Worm (Caenorhabditis elegans) whole organism, L4 larva: ENCODE measurements around the gene srbc-58.

Experiments
- D1046.2 ChIP-seq: fragments of 200-800 bp; sonication (Bioruptor generic); IDR thresholded peaks from 2 replicates; pipeline ENCODE4 v1.3.6; 2022; ENCODE audit warnings: missing genetic modification characterization, missing compliant biosample characterization
- F10B5.3 ChIP-seq: sonication (generic microtip); optimal IDR thresholded peaks from 2 replicates; lab custom pipeline; 2016; ENCODE audit warnings: mild to moderate bottlenecking, missing genetic modification characterization, missing compliant biosample characterization
- F26F4.8 ChIP-seq: fragments of 200-800 bp; sonication (Bioruptor generic); conservative IDR thresholded peaks from 2 replicates; pipeline ENCODE4 v1.3.6; 2022; ENCODE audit warnings: missing genetic modification characterization, missing compliant biosample characterization
- F37D6.2 ChIP-seq: sonication (generic microtip); optimal IDR thresholded peaks from 2 replicates; lab custom pipeline; 2016; ENCODE audit warnings: mild to moderate bottlenecking, missing genetic modification characterization, missing compliant biosample characterization
- R02D3.7 ChIP-seq: fragments of 150-350 bp; sonication (generic microtip); optimal IDR thresholded peaks from 3 replicates; lab custom pipeline; 2014; ENCODE audit warnings: missing biosample characterization, missing genetic modification characterization
- Y105C5A.15 ChIP-seq: fragments of 200-800 bp; sonication (Bioruptor generic); IDR thresholded peaks from 2 replicates; pipeline ENCODE4 v1.3.6; 2022; ENCODE audit warnings: missing genetic modification characterization, missing compliant biosample characterization
- Y75B8A.6 ChIP-seq: fragments of 200-800 bp; sonication (Bioruptor generic); IDR thresholded peaks from 2 replicates; pipeline ENCODE4 v1.3.6; 2022; ENCODE audit warnings: missing genetic modification reagents, missing genetic modification characterization, missing compliant biosample characterization
- ama-1 ChIP-seq: fragments of 150-350 bp; optimal IDR thresholded peaks from 2 replicates; lab custom pipeline; 2014; ENCODE audit warnings: inconsistent platforms, mixed read lengths
- attf-4 ChIP-seq: sonication (generic microtip); optimal IDR thresholded peaks from 3 replicates; lab custom pipeline; 2017; ENCODE audit warnings: missing biosample characterization, missing genetic modification characterization
- ceh-20 ChIP-seq: fragments of 200-800 bp; sonication (Bioruptor generic); IDR thresholded peaks from 2 replicates; pipeline ENCODE4 v1.3.6; 2022; ENCODE audit warnings: missing genetic modification reagents, missing genetic modification characterization, missing compliant biosample characterization
- ceh-62 ChIP-seq: sonication (generic microtip); optimal IDR thresholded peaks from 2 replicates; lab custom pipeline; 2017; ENCODE audit warnings: missing biosample characterization, missing genetic modification characterization
- ces-1 ChIP-seq: fragments of 150-350 bp; sonication (generic microtip); optimal IDR thresholded peaks from 4 replicates; lab custom pipeline; 2014; ENCODE audit warnings: missing biosample characterization, missing genetic modification reagents, missing genetic modification characterization
- cey-2 ChIP-seq: sonication (generic microtip); optimal IDR thresholded peaks from 3 replicates; lab custom pipeline; 2017; ENCODE audit warnings: missing genetic modification characterization, mild to moderate bottlenecking, missing compliant biosample characterization, antibody characterized with exemption, borderline replicate concordance; ENCODE audit not compliant: insufficient read depth
- daf-16 ChIP-seq, 3 experiments: sonication (generic microtip); optimal IDR thresholded peaks; 2 replicates each; lab custom pipeline; 2016 to 2017; ENCODE audit warnings: missing genetic modification characterization in 3 of 3, missing genetic modification reagents in 3 of 3, mild to moderate bottlenecking in 2 of 3, missing compliant biosample characterization in 2 of 3, missing biosample characterization in 1 of 3, moderate library complexity in 1 of 3
- daf-8 ChIP-seq: fragments of 200-800 bp; sonication (Bioruptor generic); IDR thresholded peaks from 2 replicates; pipeline ENCODE4 v1.3.6; 2022; ENCODE audit warnings: missing genetic modification characterization, missing compliant biosample characterization
- dmd-8 ChIP-seq: fragments of 200-800 bp; sonication (Bioruptor generic); IDR thresholded peaks from 2 replicates; pipeline ENCODE4 v1.3.6; 2022; ENCODE audit warnings: missing genetic modification characterization, missing compliant biosample characterization
- dmd-9 ChIP-seq: fragments of 200-800 bp; sonication (Bioruptor generic); IDR thresholded peaks from 2 replicates; pipeline ENCODE4 v1.3.6; 2022; ENCODE audit warnings: missing genetic modification reagents, missing genetic modification characterization, missing compliant biosample characterization
- duxl-1 ChIP-seq: sonication (generic microtip); optimal IDR thresholded peaks from 2 replicates; lab custom pipeline; 2016; ENCODE audit warnings: mild to moderate bottlenecking, missing genetic modification characterization, moderate library complexity, missing compliant biosample characterization; ENCODE audit not compliant: poor library complexity
- egl-27 ChIP-seq: sonication (generic microtip); optimal IDR thresholded peaks from 3 replicates; lab custom pipeline; 2017; ENCODE audit warnings: missing biosample characterization, missing genetic modification reagents, missing genetic modification characterization
- fkh-10 ChIP-seq: fragments of 150-350 bp; optimal IDR thresholded peaks from 2 replicates; lab custom pipeline; 2014; ENCODE audit warnings: missing biosample characterization, missing genetic modification reagents, missing genetic modification characterization
- hlh-11 ChIP-seq: fragments of 200-800 bp; sonication (Bioruptor generic); optimal IDR thresholded peaks from 2 replicates; lab custom pipeline; 2018; ENCODE audit warnings: mild to moderate bottlenecking, missing genetic modification characterization, missing compliant biosample characterization
- jun-1 ChIP-seq: fragments of 150-350 bp; optimal IDR thresholded peaks from 2 replicates; lab custom pipeline; 2014; ENCODE audit warnings: missing biosample characterization, missing genetic modification reagents, missing genetic modification characterization
- lin-13 ChIP-seq: fragments of 150-350 bp; optimal IDR thresholded peaks from 2 replicates; lab custom pipeline; 2014; ENCODE audit warnings: missing biosample characterization, missing genetic modification reagents, missing genetic modification characterization
- lir-3 ChIP-seq: sonication (generic microtip); optimal IDR thresholded peaks from 2 replicates; lab custom pipeline; 2016; ENCODE audit warnings: mild to moderate bottlenecking, missing genetic modification characterization, missing compliant biosample characterization
- lsy-2 ChIP-seq, 2 experiments: fragments of 150-350 bp in 1 of 2; sonication (generic microtip) in 1 of 2; optimal IDR thresholded peaks; 2 replicates each; lab custom pipeline; 2014 to 2017; ENCODE audit warnings: missing biosample characterization in 2 of 2, missing genetic modification characterization in 2 of 2
- madf-5 ChIP-seq, 2 experiments: fragments of 200-800 bp; sonication (Bioruptor generic); IDR thresholded peaks; 2 replicates each; pipeline ENCODE4 v1.3.6; 2022; ENCODE audit warnings: missing compliant biosample characterization in 2 of 2, missing genetic modification characterization in 2 of 2
- mdl-1 ChIP-seq, 2 experiments: fragments of 150-350 bp in 1 of 2; sonication (generic microtip) in 1 of 2; optimal IDR thresholded peaks; 2 replicates each; lab custom pipeline; 2014 to 2017; ENCODE audit warnings: missing biosample characterization in 2 of 2, missing genetic modification characterization in 2 of 2
- mdt-29 ChIP-seq: fragments of 200-800 bp; sonication (Bioruptor generic); IDR thresholded peaks from 2 replicates; pipeline ENCODE4 v1.3.6; 2022; ENCODE audit warnings: missing genetic modification reagents, missing genetic modification characterization, missing compliant biosample characterization
- nhr-11 ChIP-seq: fragments of 150-350 bp; optimal IDR thresholded peaks from 2 replicates; lab custom pipeline; 2014; ENCODE audit warnings: missing biosample characterization, missing genetic modification characterization
- nhr-28 ChIP-seq: fragments of 150-350 bp; optimal IDR thresholded peaks from 2 replicates; lab custom pipeline; 2014; ENCODE audit warnings: missing biosample characterization, missing genetic modification characterization
- nhr-41 ChIP-seq: fragments of 200-800 bp; sonication (Bioruptor generic); IDR thresholded peaks from 2 replicates; pipeline ENCODE4 v1.3.6; 2022; ENCODE audit warnings: missing genetic modification reagents, missing genetic modification characterization, missing compliant biosample characterization
- nhr-48 ChIP-seq: sonication (generic microtip); optimal IDR thresholded peaks from 2 replicates; lab custom pipeline; 2016; ENCODE audit warnings: mild to moderate bottlenecking, missing genetic modification characterization, missing compliant biosample characterization
- pqm-1 ChIP-seq: sonication (generic microtip); optimal IDR thresholded peaks from 2 replicates; lab custom pipeline; 2017; ENCODE audit warnings: missing biosample characterization, missing genetic modification characterization
- spr-1 ChIP-seq: sonication (generic microtip); optimal IDR thresholded peaks from 2 replicates; lab custom pipeline; 2016; ENCODE audit warnings: mild to moderate bottlenecking, missing genetic modification characterization, missing compliant biosample characterization
- unc-39 ChIP-seq: sonication (generic microtip); optimal IDR thresholded peaks from 2 replicates; lab custom pipeline; 2017; ENCODE audit warnings: missing biosample characterization, missing genetic modification characterization
- unc-62 ChIP-seq, 3 experiments: fragments of 150-350 bp in 1 of 3; sonication (generic microtip); optimal IDR thresholded peaks in 2 of 3; peaks in 1 of 3; 1 replicate in 1 of 3; 2 replicates in 2 of 3; lab custom pipeline; 2014 to 2017; ENCODE audit warnings: missing biosample characterization in 3 of 3, missing genetic modification characterization in 3 of 3, missing genetic modification reagents in 3 of 3, missing genotype in 1 of 3
- zag-1 ChIP-seq: fragments of 150-350 bp; optimal IDR thresholded peaks from 2 replicates; lab custom pipeline; 2014; ENCODE audit warnings: missing biosample characterization, missing genetic modification characterization
- zfp-2 ChIP-seq: sonication (generic microtip); optimal IDR thresholded peaks from 2 replicates; lab custom pipeline; 2016; ENCODE audit warnings: mild to moderate bottlenecking, missing genetic modification characterization, missing compliant biosample characterization
- zip-11 ChIP-seq: fragments of 200-800 bp; sonication (Bioruptor generic); IDR thresholded peaks from 2 replicates; pipeline ENCODE4 v1.3.6; 2022; ENCODE audit warnings: missing genetic modification characterization, missing compliant biosample characterization
- ztf-11 ChIP-seq: fragments of 150-350 bp; optimal IDR thresholded peaks from 2 replicates; lab custom pipeline; 2014; ENCODE audit warnings: missing biosample characterization, missing genetic modification characterization
- ztf-7 ChIP-seq: fragments of 150-350 bp; optimal IDR thresholded peaks from 2 replicates; lab custom pipeline; 2014; ENCODE audit warnings: missing biosample characterization, missing genetic modification characterization

srbc-58 gene

DNA sequence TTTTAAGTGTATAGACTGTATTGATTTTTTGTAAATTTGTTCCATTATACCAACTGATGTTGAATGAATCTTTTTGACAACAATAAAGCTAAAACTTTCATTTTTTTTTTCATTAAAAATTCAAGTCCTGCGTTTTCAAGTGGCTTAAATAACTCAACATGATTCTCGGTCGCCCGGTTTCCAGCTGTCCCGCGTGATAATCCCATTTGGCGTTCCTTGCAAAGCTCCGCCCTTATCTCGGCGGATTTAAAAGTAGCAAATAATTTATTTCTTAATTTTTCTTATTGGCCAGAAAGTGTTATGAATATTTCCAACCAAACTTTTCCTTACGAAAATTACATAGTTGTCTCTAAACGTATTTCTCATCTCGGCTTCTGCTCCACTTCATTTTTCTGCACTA, 18.6 kb upstream of the srbc-58 start, which contains the start of gene str-20:
Gene str-20, plus strand, starts transcription at position 301 of the 400 bp plus-strand sequence.
- TF ChIP-seq pqm-1 = no peak
- TF ChIP-seq Y105C5A.15 (GFP tag; lab: Robert Waterston, UW) = no peak
- no peak for TF ChIP-seq mdl-1 (tag; optimal IDR thresholded peaks at IDR 0.05; lab: Kevin White, UChicago)
- TF ChIP-seq duxl-1 = no peak
- TF ChIP-seq lin-13 (GFP tag; lab: Kevin White, UChicago) = no peak
- no peak for TF ChIP-seq daf-16 (GFP tag; optimal IDR thresholded peaks at IDR 0.05; lab: Kevin White, UChicago)
- no peak for TF ChIP-seq daf-16 (tag; optimal IDR thresholded peaks at IDR 0.05; lab: Kevin White, UChicago)
- no peak for TF ChIP-seq lsy-2 (tag; optimal IDR thresholded peaks at IDR 0.05; lab: Kevin White, UChicago)
- TF ChIP-seq unc-62 (GFP tag; optimal IDR thresholded peaks at IDR 0.05 in 1 of 2; lab: Kevin White, UChicago) = no peak
- TF ChIP-seq unc-62 (tag; optimal IDR thresholded peaks at IDR 0.05; lab: Kevin White, UChicago) = no peak
- no peak for TF ChIP-seq mdt-29 (GFP tag; lab: Robert Waterston, UW)
- no peak for TF ChIP-seq nhr-28 (tag; lab: Kevin White, UChicago)
- TF ChIP-seq cey-2 (tag; lab: Kevin White, UChicago) = no peak

DNA sequence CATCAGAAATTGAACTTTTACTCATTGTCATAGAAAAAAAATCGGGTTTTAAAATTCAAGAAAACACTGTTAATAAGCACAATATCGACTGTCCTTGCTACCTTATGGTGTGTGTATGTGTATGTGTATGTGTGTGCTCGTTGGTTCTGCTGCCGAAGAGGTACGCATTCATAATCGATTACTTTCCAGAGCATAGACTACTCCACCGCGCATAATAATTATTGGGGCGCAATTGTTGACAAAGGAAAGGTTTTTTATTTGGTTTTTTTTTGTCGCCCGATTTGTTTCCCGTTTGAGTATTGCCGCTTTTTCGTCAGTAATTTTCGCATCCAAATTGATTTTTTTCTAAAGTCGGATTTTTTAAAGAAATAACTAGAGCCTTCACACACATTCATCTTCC, 13.6 kb upstream of the srbc-58 start, which contains the start of gene C05E4.15:
Gene C05E4.15, minus strand, starts transcription at position 101 of the 400 bp plus-strand sequence.
- TF ChIP-seq ama-1 (lab: Kevin White, UChicago) (no peak), daf-8 (GFP tag; lab: Robert Waterston, UW) (no peak), lsy-2 (tag; optimal IDR thresholded peaks at IDR 0.05; lab: Kevin White, UChicago) (no peak), nhr-28 (tag; lab: Kevin White, UChicago) (no peak), unc-39 (tag; lab: Kevin White, UChicago) (no peak), dmd-8 (GFP tag; lab: Robert Waterston, UW) (no peak), zag-1 (tag; lab: Kevin White, UChicago) (no peak)

DNA sequence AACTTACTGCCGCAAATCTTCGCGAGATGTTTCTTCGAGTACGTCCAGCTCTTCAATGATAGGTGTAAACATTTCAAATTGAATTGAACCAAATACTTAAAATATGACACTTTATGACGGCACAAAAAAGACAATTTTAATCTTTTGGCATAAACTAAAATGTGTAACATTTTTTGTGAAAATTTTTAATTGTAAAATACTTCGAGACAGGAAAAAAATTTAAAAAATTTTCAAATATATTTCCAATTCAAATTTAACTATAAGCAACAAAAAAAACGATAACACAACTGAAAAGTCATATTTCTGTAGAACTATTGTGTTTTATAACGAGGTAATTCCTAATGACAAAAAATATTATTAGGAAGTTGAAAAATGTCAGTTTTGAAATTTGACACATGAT, 12.9 kb upstream of the srbc-58 start, which contains the start of gene C05E4.12:
Gene C05E4.12, minus strand, starts transcription at position 101 of the 400 bp plus-strand sequence.
- no peak for TF ChIP-seq ceh-62 (tag; lab: Kevin White, UChicago)

DNA sequence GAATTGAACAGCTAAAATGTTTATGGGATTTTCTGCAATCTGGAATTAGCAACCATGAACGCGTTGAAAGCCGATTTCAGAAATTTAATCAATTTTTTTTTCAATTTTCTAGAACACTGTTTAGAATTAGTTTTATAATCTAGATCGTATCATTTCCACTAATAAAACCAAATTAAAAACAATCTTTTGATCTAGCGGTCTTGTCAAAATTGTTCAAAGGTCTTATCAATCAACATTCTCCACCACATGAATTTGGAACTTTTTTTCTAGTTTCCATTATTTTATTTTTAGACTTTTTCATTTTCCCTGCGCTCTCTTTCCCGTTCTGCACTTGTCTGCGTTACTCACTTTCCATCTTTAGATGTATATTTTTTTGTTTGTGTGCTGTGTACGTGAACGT, 12.5 kb upstream of the srbc-58 start, which contains the start of gene srp-2:
Gene srp-2, plus strand, starts transcription at position 301 of the 400 bp plus-strand sequence.
- TF ChIP-seq ces-1 (no peak), jun-1 (tag; lab: Kevin White, UChicago) (no peak), attf-4 (tag; lab: Kevin White, UChicago) (no peak), nhr-11 (tag; lab: Kevin White, UChicago) (no peak), nhr-41 (GFP tag; lab: Robert Waterston, UW) (no peak), F26F4.8 (GFP tag; lab: Robert Waterston, UW) (no peak), ceh-20 (GFP tag; lab: Robert Waterston, UW) (no peak), zip-11 (GFP tag; lab: Robert Waterston, UW) (no peak), pqm-1 (no peak), fkh-10 (no peak), ama-1 (lab: Kevin White, UChicago) (no peak), ztf-7 (tag; lab: Kevin White, UChicago) (no peak), Y105C5A.15 (GFP tag; lab: Robert Waterston, UW) (no peak)

DNA sequence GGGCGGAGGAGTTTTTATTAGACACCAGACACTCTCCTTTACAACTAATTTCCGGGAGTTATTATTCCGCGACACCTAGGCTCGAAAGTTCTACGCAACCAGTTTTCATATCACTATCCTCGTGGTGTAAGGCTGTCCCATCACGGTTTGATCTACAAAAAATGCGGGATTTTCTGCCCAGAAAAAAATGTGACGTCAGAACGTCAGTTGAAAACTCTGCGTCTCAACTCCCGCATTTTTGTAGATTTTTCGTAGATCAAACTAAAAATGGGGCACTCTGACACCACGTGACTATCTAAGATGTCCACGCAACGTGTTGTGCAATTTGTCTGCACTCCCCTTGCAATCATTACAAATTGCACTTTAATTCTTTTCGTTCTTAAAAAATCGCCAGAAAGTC, 10.1 kb upstream of the srbc-58 start, which contains the start of gene str-238:
Gene str-238, plus strand, starts transcription at position 301 of the 400 bp plus-strand sequence.
- no peak for TF ChIP-seq spr-1 (tag; lab: Kevin White, UChicago)
- TF ChIP-seq egl-27 (tag; lab: Kevin White, UChicago) = no peak
- TF ChIP-seq F37D6.2 (tag; lab: Kevin White, UChicago) = no peak
- TF ChIP-seq ztf-11 (tag; lab: Kevin White, UChicago) = no peak
- TF ChIP-seq nhr-48 = no peak
- no peak for TF ChIP-seq madf-5 (GFP tag; IDR thresholded peaks at IDR 0.05; lab: Robert Waterston, UW)
- no peak for TF ChIP-seq R02D3.7 (tag; lab: Kevin White, UChicago)
- TF ChIP-seq hlh-11 (tag; lab: Kevin White, UChicago) = no peak
- no peak for TF ChIP-seq zfp-2 (tag; lab: Kevin White, UChicago)
- TF ChIP-seq D1046.2 (GFP tag; lab: Robert Waterston, UW) = no peak
- TF ChIP-seq zip-11 (GFP tag; lab: Robert Waterston, UW) = no peak
- TF ChIP-seq daf-16 (GFP tag; optimal IDR thresholded peaks at IDR 0.05; lab: Kevin White, UChicago) = no peak
- TF ChIP-seq daf-16 (tag; optimal IDR thresholded peaks at IDR 0.05; lab: Kevin White, UChicago) = no peak
- TF ChIP-seq lir-3 (tag; lab: Kevin White, UChicago) = no peak
- TF ChIP-seq dmd-9 = no peak
- no peak for TF ChIP-seq F10B5.3 (tag; lab: Kevin White, UChicago)
- no peak for TF ChIP-seq Y75B8A.6
